Comparison of ENCODE assay signal across 1 fruit fly cellular context in the genomic region with DNA sequence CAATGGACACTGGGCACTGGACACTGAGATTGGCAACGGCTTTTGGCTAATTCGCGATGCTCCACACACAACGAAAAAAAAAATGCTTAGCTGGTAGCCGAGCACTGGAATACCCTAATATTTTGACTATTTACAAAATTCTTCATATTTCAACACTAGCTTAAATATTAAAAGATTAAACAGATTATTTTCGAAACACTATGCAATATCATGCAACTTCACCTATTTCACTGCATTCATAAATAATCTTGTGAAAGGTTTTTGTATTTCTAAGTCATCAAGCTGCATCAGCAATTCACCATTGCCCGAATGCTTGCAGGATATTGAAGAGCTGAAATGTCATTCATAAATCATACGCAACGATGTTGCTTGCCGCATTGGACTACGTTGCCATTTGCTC.
TF ChIP-seq lines count a peak whose summit lies in the region.

No protein-coding gene starts in this region.

TF ChIP-seq in whole organism, prepupa, 60 proteins besides CTCF, POLR2A, EP300 and RAD21 (continued from another document):
- TF ChIP-seq CG34406 (GFP tag; optimal IDR thresholded peaks at IDR 0.05; lab: Kevin White, UChicago) = no peak
- peak; percentile 37 for TF ChIP-seq CG31627 (GFP tag; optimal IDR thresholded peaks at IDR 0.05; lab: Kevin White, UChicago)
- TF ChIP-seq Eip93F (GFP tag; optimal IDR thresholded peaks at IDR 0.05; lab: Kevin White, UChicago) = no peak
- peak; percentile 31 for TF ChIP-seq CG3032 (tag; optimal IDR thresholded peaks at IDR 0.05; lab: Kevin White, UChicago)
- TF ChIP-seq CG6163 (GFP tag; IDR thresholded peaks at IDR 0.05; lab: Robert Waterston, UW) = no peak
- TF ChIP-seq CG10631 (GFP tag; optimal IDR thresholded peaks at IDR 0.05; lab: Kevin White, UChicago) = peak; percentile 30
- TF ChIP-seq CG10669 (GFP tag; optimal IDR thresholded peaks at IDR 0.05; lab: Kevin White, UChicago) = peak; percentile 41
- TF ChIP-seq Blimp-1 (GFP tag; optimal IDR thresholded peaks at IDR 0.05; lab: Kevin White, UChicago) = no peak
- TF ChIP-seq CG8119 (GFP tag; IDR thresholded peaks at IDR 0.05; lab: Robert Waterston, UW) = no peak
- no peak for TF ChIP-seq CG11762 (GFP tag; optimal IDR thresholded peaks at IDR 0.05; lab: Kevin White, UChicago; ENCODE audit: insufficient read depth)
- TF ChIP-seq CG16779 (tag; optimal IDR thresholded peaks at IDR 0.05; lab: Kevin White, UChicago) = no peak
- peak; percentile 24 for TF ChIP-seq Sox14 (GFP tag; optimal IDR thresholded peaks at IDR 0.05; lab: Kevin White, UChicago)
- TF ChIP-seq CG11902 (GFP tag; optimal IDR thresholded peaks at IDR 0.05; lab: Kevin White, UChicago) = no peak
- no peak for TF ChIP-seq dac (GFP tag; optimal IDR thresholded peaks at IDR 0.05; lab: Kevin White, UChicago)
- TF ChIP-seq lz (GFP tag; optimal IDR thresholded peaks at IDR 0.05; lab: Kevin White, UChicago) = peak; percentile 6
- peak; percentile 19 for TF ChIP-seq topi (GFP tag; optimal IDR thresholded peaks at IDR 0.05; lab: Kevin White, UChicago)
- no peak for TF ChIP-seq achi (GFP tag; optimal IDR thresholded peaks at IDR 0.05; lab: Kevin White, UChicago)
- TF ChIP-seq Lpt (GFP tag; optimal IDR thresholded peaks at IDR 0.05; lab: Kevin White, UChicago) = no peak
- no peak for TF ChIP-seq CG7368 (GFP tag; optimal IDR thresholded peaks at IDR 0.05; lab: Kevin White, UChicago)
- peak; percentile 24 for TF ChIP-seq OdsH (GFP tag; optimal IDR thresholded peaks at IDR 0.05; lab: Kevin White, UChicago)
- no peak for TF ChIP-seq net (GFP tag; optimal IDR thresholded peaks at IDR 0.05; lab: Kevin White, UChicago)
- peak; percentile 22 for TF ChIP-seq pdm3 (GFP tag; optimal IDR thresholded peaks at IDR 0.05; lab: Kevin White, UChicago)
- peak; percentile 30 for TF ChIP-seq CG3919 (GFP tag; optimal IDR thresholded peaks at IDR 0.05; lab: Kevin White, UChicago)
- no peak for TF ChIP-seq CG6792 (GFP tag; optimal IDR thresholded peaks at IDR 0.05; lab: Kevin White, UChicago)
- TF ChIP-seq dsx (GFP tag; optimal IDR thresholded peaks at IDR 0.05; lab: Kevin White, UChicago; ENCODE audit: poor library complexity, severe bottlenecking) = no peak
- TF ChIP-seq CG8632 (GFP tag; optimal IDR thresholded peaks at IDR 0.05; lab: Kevin White, UChicago) = peak; percentile 3
- TF ChIP-seq CG15336 (GFP tag; IDR thresholded peaks at IDR 0.05; lab: Robert Waterston, UW) = peak; percentile 53; the same call in 1 of the 2 replicates
- TF ChIP-seq CG1621 (tag; optimal IDR thresholded peaks at IDR 0.05; lab: Kevin White, UChicago) = no peak
- TF ChIP-seq fd59A (GFP tag; optimal IDR thresholded peaks at IDR 0.05; lab: Kevin White, UChicago) = peak; percentile 18
- no peak for TF ChIP-seq Gug (GFP tag; IDR thresholded peaks at IDR 0.05; lab: Robert Waterston, UW)
- TF ChIP-seq Hr38 (GFP tag; optimal IDR thresholded peaks at IDR 0.05; lab: Kevin White, UChicago) = no peak
- no peak for TF ChIP-seq fkh (GFP tag; optimal IDR thresholded peaks at IDR 0.05; lab: Kevin White, UChicago)
